Worm (Caenorhabditis elegans) whole organism, young adult: ENCODE data around the gene glrx-21.

Experiments used
- F55B11.4 ChIP-seq: sonication (generic microtip); optimal IDR thresholded peaks from 2 replicates; lab custom pipeline; 2016; ENCODE audit warnings: missing compliant biosample characterization, missing genetic modification characterization, borderline replicate concordance; ENCODE audit not compliant: insufficient read depth
- ceh-40 ChIP-seq: fragments of 200-800 bp; sonication (Bioruptor generic); IDR thresholded peaks from 2 replicates; pipeline ENCODE4 v1.3.6; 2022; ENCODE audit warnings: missing genetic modification characterization, missing compliant biosample characterization
- lin-40 ChIP-seq: sonication (generic microtip); optimal IDR thresholded peaks from 2 replicates; lab custom pipeline; 2016; ENCODE audit warnings: missing genetic modification characterization, mild to moderate bottlenecking, missing compliant biosample characterization, missing genotype, missing genetic modification reagents
- nfya-1 ChIP-seq: sonication (generic microtip); optimal IDR thresholded peaks from 2 replicates; lab custom pipeline; 2017; ENCODE audit warnings: antibody characterized with exemption, missing compliant biosample characterization, missing genetic modification characterization, borderline replicate concordance; ENCODE audit not compliant: insufficient read depth
- unc-130 ChIP-seq: sonication (generic microtip); optimal IDR thresholded peaks from 2 replicates; lab custom pipeline; 2016; ENCODE audit warnings: missing genetic modification reagents, missing genetic modification characterization, missing compliant biosample characterization

- TF ChIP-seq F55B11.4, result no peak
- TF ChIP-seq unc-130 (GFP tag; lab: Kevin White, UChicago), result no peak
- no peak for TF ChIP-seq ceh-40
- TF ChIP-seq lin-40 (tag; lab: Kevin White, UChicago), result no peak
- TF ChIP-seq nfya-1 (tag; lab: Kevin White, UChicago), result no peak
Measured at ce11 chrIII:5385315-5385714, 39.4 kb upstream of the glrx-21 start, which contains the start of gene Y32H12A.7.
